Worm (Caenorhabditis elegans) whole organism, midembryonic: ENCODE results near the gene Y50D4C.6.

ENCODE experiments used
- T22C8.4 ChIP-seq: fragments of 200-800 bp; sonication (Bioruptor generic); IDR thresholded peaks from 2 replicates; pipeline ENCODE4 v1.3.6; 2022; ENCODE audit warnings: missing genetic modification characterization, missing compliant biosample characterization
- cog-1 ChIP-seq: sonication (generic microtip); optimal IDR thresholded peaks from 2 replicates; lab custom pipeline; 2016; ENCODE audit warnings: missing genetic modification characterization, missing compliant biosample characterization
- flt-1 ChIP-seq: fragments of 200-800 bp; sonication (Bioruptor generic); IDR thresholded peaks from 2 replicates; pipeline ENCODE4 v1.3.6; 2022; ENCODE audit warnings: missing genetic modification characterization, missing compliant biosample characterization
- klf-2 ChIP-seq: fragments of 200-800 bp; sonication (Bioruptor generic); conservative IDR thresholded peaks from 2 replicates; pipeline ENCODE4 v1.3.6; 2022; ENCODE audit warnings: missing genetic modification reagents, missing genetic modification characterization, missing compliant biosample characterization
- med-1 ChIP-seq: sonication (generic microtip); optimal IDR thresholded peaks from 2 replicates; lab custom pipeline; 2017; ENCODE audit warnings: missing genetic modification characterization, mild to moderate bottlenecking, missing compliant biosample characterization, antibody characterized with exemption, missing genetic modification reagents; ENCODE audit not compliant: insufficient read depth
- ref-1 ChIP-seq: fragments of 200-800 bp; sonication (Bioruptor generic); conservative IDR thresholded peaks from 2 replicates; pipeline ENCODE4 v1.3.6; 2022; ENCODE audit warnings: missing genetic modification reagents, missing genetic modification characterization, missing compliant biosample characterization
- tab-1 ChIP-seq: fragments of 200-800 bp; sonication (Bioruptor generic); IDR thresholded peaks from 2 replicates; pipeline ENCODE4 v1.3.6; 2022; ENCODE audit warnings: missing genetic modification characterization, missing compliant biosample characterization
- ztf-23 ChIP-seq: fragments of 200-800 bp; sonication (Bioruptor generic); IDR thresholded peaks from 2 replicates; pipeline ENCODE4 v1.3.6; 2022; ENCODE audit warnings: missing genetic modification reagents, missing genetic modification characterization, missing compliant biosample characterization
- ztf-29 ChIP-seq: fragments of 200-800 bp; sonication (Bioruptor generic); IDR thresholded peaks from 2 replicates; pipeline ENCODE4 v1.3.6; 2022; ENCODE audit warnings: missing genetic modification reagents, missing genetic modification characterization, missing compliant biosample characterization

Y50D4C.6 gene

ce11 chrV:949760-950159 lies at the start of gene Y50D4C.6:
Gene Y50D4C.6, minus strand, starts transcription at chrV:949860.
- TF ChIP-seq tab-1: no peak
- TF ChIP-seq ztf-29 (GFP tag; lab: Robert Waterston, UW): no peak
- TF ChIP-seq klf-2 (GFP tag; lab: Robert Waterston, UW): no peak
- TF ChIP-seq ref-1 (GFP tag; lab: Robert Waterston, UW): no peak

- TF ChIP-seq T22C8.4: peak; percentile 61
- no peak for TF ChIP-seq flt-1
Measured at ce11 chrV:995635-996034, 46.0 kb upstream of the Y50D4C.6 start.

DNA sequence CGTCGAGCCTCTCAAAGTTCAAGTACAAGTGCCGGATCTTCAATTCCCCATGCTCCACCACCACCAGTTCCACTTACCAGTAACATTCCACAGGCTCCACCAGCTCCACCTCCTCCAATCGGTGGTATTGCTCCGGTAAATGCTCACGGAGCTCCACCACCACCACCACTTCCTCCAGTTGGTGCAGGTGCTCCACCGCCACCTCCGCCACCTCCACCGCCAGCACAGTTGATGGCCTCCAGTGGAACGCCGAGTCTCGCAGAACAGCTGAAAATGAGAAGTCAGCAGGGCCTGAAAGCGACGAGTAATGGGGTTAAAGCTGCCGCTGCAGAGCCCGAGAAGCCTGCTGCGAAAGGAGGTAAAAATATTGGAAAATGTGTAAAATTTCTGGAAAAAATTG lies 40.6 kb upstream of the Y50D4C.6 start:
- no peak for TF ChIP-seq klf-2 (GFP tag; lab: Robert Waterston, UW)

- TF ChIP-seq T22C8.4 (no peak), ztf-23 (GFP tag; lab: Robert Waterston, UW) (no peak), med-1 (GFP tag; lab: Kevin White, UChicago) (no peak), ztf-29 (GFP tag; lab: Robert Waterston, UW) (no peak), ref-1 (GFP tag; lab: Robert Waterston, UW) (no peak), flt-1 (no peak), klf-2 (GFP tag; lab: Robert Waterston, UW) (no peak), tab-1 (no peak), cog-1 (tag; lab: Kevin White, UChicago) (no peak)
Measured at ce11 chrV:983120-983519, 33.5 kb upstream of the Y50D4C.6 start.

- TF ChIP-seq klf-2 (GFP tag; lab: Robert Waterston, UW) (no peak), tab-1 (no peak), ztf-23 (GFP tag; lab: Robert Waterston, UW) (no peak), ref-1 (GFP tag; lab: Robert Waterston, UW) (no peak), T22C8.4 (no peak), med-1 (GFP tag; lab: Kevin White, UChicago) (no peak), ztf-29 (GFP tag; lab: Robert Waterston, UW) (no peak), flt-1 (no peak), cog-1 (tag; lab: Kevin White, UChicago) (no peak)
Measured at ce11 chrV:982281-982756, 32.7 kb upstream of the Y50D4C.6 start, which contains the start of the genes Y50D4C.12 and unc-34. Gene Y50D4C.12, plus strand, starts transcription at chrV:982581. Gene unc-34, plus strand, starts transcription at chrV:982706.

DNA sequence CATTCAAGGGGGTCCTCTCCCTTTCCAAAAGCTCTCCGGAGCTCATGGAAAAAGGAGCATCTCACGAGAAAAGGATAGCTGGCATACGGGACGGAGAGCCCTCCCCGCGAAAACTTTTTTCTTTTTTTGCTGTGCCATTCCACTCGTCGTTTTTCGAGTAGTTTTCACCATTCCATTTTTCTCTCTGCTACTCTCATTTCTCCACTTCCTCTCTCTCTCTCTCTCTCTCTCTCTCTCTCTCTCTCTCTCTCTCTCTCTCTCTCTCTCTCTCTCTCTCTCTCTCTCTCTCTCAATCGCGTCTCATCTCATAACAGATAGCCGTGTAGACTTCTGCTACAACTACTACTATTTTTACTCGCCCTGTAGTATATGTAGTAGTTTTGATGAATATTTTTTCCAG lies 30.0 kb upstream of the Y50D4C.6 start:
- TF ChIP-seq klf-2 (GFP tag; lab: Robert Waterston, UW) (no peak), T22C8.4 (no peak), flt-1 (peak; percentile 33; the same call in 1 of the 2 replicates), ztf-23 (GFP tag; lab: Robert Waterston, UW) (0 out of 2 replicates have a peak, but pooled peaks have one; percentile 39)

ce11 chrV:978617-979016 lies 29.0 kb upstream of the Y50D4C.6 start:
- TF ChIP-seq med-1 (GFP tag; lab: Kevin White, UChicago): no peak
- TF ChIP-seq T22C8.4: no peak
- no peak for TF ChIP-seq ref-1 (GFP tag; lab: Robert Waterston, UW)
- no peak for TF ChIP-seq ztf-23 (GFP tag; lab: Robert Waterston, UW)
- no peak for TF ChIP-seq tab-1
- no peak for TF ChIP-seq cog-1 (tag; lab: Kevin White, UChicago)
- no peak for TF ChIP-seq ztf-29 (GFP tag; lab: Robert Waterston, UW)
- TF ChIP-seq flt-1: no peak
- TF ChIP-seq klf-2 (GFP tag; lab: Robert Waterston, UW): no peak

- TF ChIP-seq med-1 (GFP tag; lab: Kevin White, UChicago) (no peak), ref-1 (GFP tag; lab: Robert Waterston, UW) (no peak), ztf-29 (GFP tag; lab: Robert Waterston, UW) (no peak)
Measured at ce11 chrV:977853-978252, 28.2 kb upstream of the Y50D4C.6 start.

- no peak for TF ChIP-seq T22C8.4
- TF ChIP-seq ztf-23 (GFP tag; lab: Robert Waterston, UW): no peak
- no peak for TF ChIP-seq flt-1
- TF ChIP-seq klf-2 (GFP tag; lab: Robert Waterston, UW): no peak
- no peak for TF ChIP-seq med-1 (GFP tag; lab: Kevin White, UChicago)
- no peak for TF ChIP-seq ref-1 (GFP tag; lab: Robert Waterston, UW)
Measured at ce11 chrV:976498-977063, 26.9 kb upstream of the Y50D4C.6 start.

- TF ChIP-seq ztf-23 (GFP tag; lab: Robert Waterston, UW) (no peak), cog-1 (tag; lab: Kevin White, UChicago) (peak; percentile 86), flt-1 (peak; percentile 70; the same call in 1 of the 2 replicates), tab-1 (no peak), ztf-29 (GFP tag; lab: Robert Waterston, UW) (no peak)
Measured at ce11 chrV:975184-975583, 25.5 kb upstream of the Y50D4C.6 start.

DNA sequence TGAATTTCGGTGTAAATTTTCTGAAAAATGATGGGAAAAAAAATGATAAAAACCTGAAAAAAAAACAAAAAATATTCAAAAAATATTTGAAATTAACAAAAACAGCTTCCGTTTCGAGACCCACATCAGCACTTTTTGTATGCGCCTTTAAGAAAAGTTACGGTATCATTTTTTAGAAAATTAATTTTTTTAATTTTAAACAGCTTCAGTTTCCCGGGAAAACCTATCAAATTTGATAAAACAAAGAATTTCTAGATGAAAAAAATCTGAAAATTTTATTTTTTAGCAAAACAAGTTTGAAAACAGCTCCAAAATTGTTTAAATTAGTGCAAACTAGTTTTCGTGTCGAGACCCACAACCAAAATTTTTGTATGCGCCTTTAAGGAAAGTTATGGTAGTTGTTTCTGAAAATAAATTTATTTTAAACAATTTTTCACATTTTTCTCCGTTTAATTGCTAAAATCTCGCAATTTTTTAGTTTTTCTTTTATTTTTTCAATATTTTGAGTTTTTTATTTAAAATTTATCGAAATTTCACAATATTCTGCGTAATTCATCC lies 19.4 kb upstream of the Y50D4C.6 start:
- TF ChIP-seq cog-1 (tag; lab: Kevin White, UChicago): no peak
- TF ChIP-seq ztf-29 (GFP tag; lab: Robert Waterston, UW): no peak
- no peak for TF ChIP-seq tab-1
- no peak for TF ChIP-seq ref-1 (GFP tag; lab: Robert Waterston, UW)
- TF ChIP-seq ztf-23 (GFP tag; lab: Robert Waterston, UW): no peak
